Fruit fly (Drosophila melanogaster) whole organism, embryonic: ENCODE measurements around the gene AOX4.

Source experiments
- Abd-B ChIP-seq: fragments of 200-800 bp; sonication (Bioruptor generic); optimal IDR thresholded peaks from 2 replicates; lab custom pipeline; 2018; ENCODE audit warnings: missing biosample characterization, mild to moderate bottlenecking, missing genetic modification characterization, moderate library complexity
- Awh ChIP-seq: fragments of 200-800 bp; sonication (Bioruptor generic); IDR thresholded peaks from 2 replicates; pipeline ENCODE4, ENCODE4 v1.3.6; 2022; ENCODE audit warnings: missing biosample characterization, missing genetic modification characterization
- CG10147 ChIP-seq: fragments of 200-800 bp; sonication (Bioruptor generic); optimal IDR thresholded peaks from 2 replicates; lab custom pipeline; 2019; ENCODE audit warnings: missing biosample characterization, mild to moderate bottlenecking, missing genetic modification characterization, moderate library complexity
- CG11398 ChIP-seq: fragments of 200-800 bp; sonication (Bioruptor generic); optimal IDR thresholded peaks from 2 replicates; lab custom pipeline; 2016; ENCODE audit warnings: missing biosample characterization, missing genetic modification characterization
- CG13624 ChIP-seq: fragments of 200-800 bp; sonication (Bioruptor generic); optimal IDR thresholded peaks from 2 replicates; lab custom pipeline; 2016; ENCODE audit warnings: missing biosample characterization, missing genetic modification characterization
- CG17612 ChIP-seq: fragments of 200-800 bp; sonication (Bioruptor generic); IDR thresholded peaks from 2 replicates; pipeline ENCODE4 v1.3.6; 2022; ENCODE audit warnings: missing biosample characterization, missing genetic modification characterization
- CG18262 ChIP-seq: fragments of 200-800 bp; optimal IDR thresholded peaks from 3 replicates; lab custom pipeline; 2019; ENCODE audit warnings: missing biosample characterization, mild to moderate bottlenecking, missing genetic modification characterization, moderate library complexity
- CG18619 ChIP-seq: fragments of 200-800 bp; sonication (Bioruptor generic); optimal IDR thresholded peaks from 3 replicates; lab custom pipeline; 2017; ENCODE audit warnings: missing biosample characterization, mild to moderate bottlenecking, missing genetic modification characterization
- CG2129 ChIP-seq: fragments of 200-800 bp; sonication (Bioruptor generic); IDR thresholded peaks from 2 replicates; pipeline ENCODE4 v1.3.6; 2022; ENCODE audit warnings: missing biosample characterization, missing genetic modification characterization; ENCODE audit not compliant: partially characterized antibody
- CG2678 ChIP-seq: fragments of 200-800 bp; sonication (Bioruptor generic); optimal IDR thresholded peaks from 3 replicates; lab custom pipeline; 2019; ENCODE audit warnings: missing biosample characterization, mild to moderate bottlenecking, missing genetic modification characterization, moderate library complexity
- CG31441 ChIP-seq: fragments of 200-800 bp; sonication (Bioruptor generic); IDR thresholded peaks from 2 replicates; pipeline ENCODE4 v1.3.6; 2022; ENCODE audit warnings: missing biosample characterization, missing genetic modification characterization
- CG32532 ChIP-seq: fragments of 200-800 bp; sonication (Bioruptor generic); IDR thresholded peaks from 2 replicates; pipeline ENCODE4 v1.3.6; 2022; ENCODE audit warnings: missing biosample characterization, missing genetic modification characterization
- CG3281 ChIP-seq: fragments of 200-800 bp; sonication (Bioruptor generic); optimal IDR thresholded peaks from 3 replicates; lab custom pipeline; 2017; ENCODE audit warnings: missing biosample characterization, mild to moderate bottlenecking, missing genetic modification characterization
- CG3726 ChIP-seq: fragments of 200-800 bp; sonication (Bioruptor generic); IDR thresholded peaks from 3 replicates; pipeline ENCODE4, ENCODE4 v1.3.6; 2022; ENCODE audit warnings: missing biosample characterization, missing genetic modification characterization
- CG5245 ChIP-seq: fragments of 200-800 bp; sonication (Bioruptor generic); optimal IDR thresholded peaks from 3 replicates; lab custom pipeline; 2016; ENCODE audit warnings: missing biosample characterization, missing genetic modification characterization
- CG7357 ChIP-seq: fragments of 200-800 bp; sonication (Bioruptor generic); IDR thresholded peaks from 3 replicates; pipeline ENCODE4 v1.3.6; 2022; ENCODE audit warnings: missing biosample characterization, missing genetic modification characterization
- CG7786 ChIP-seq: fragments of 200-800 bp; sonication (Bioruptor generic); optimal IDR thresholded peaks from 2 replicates; lab custom pipeline; 2016; ENCODE audit warnings: missing biosample characterization, missing genetic modification characterization
- CG9609 ChIP-seq: fragments of 200-800 bp; sonication (Bioruptor generic); optimal IDR thresholded peaks from 3 replicates; lab custom pipeline; 2016; ENCODE audit warnings: missing biosample characterization, missing genetic modification characterization
- CHES-1-like ChIP-seq: fragments of 200-800 bp; sonication (Bioruptor generic); optimal IDR thresholded peaks from 2 replicates; lab custom pipeline; 2016; ENCODE audit warnings: missing biosample characterization, missing genetic modification characterization
- CrebB ChIP-seq: fragments of 200-800 bp; sonication (Bioruptor generic); optimal IDR thresholded peaks from 3 replicates; lab custom pipeline; 2018; ENCODE audit warnings: missing biosample characterization, mild to moderate bottlenecking, missing genetic modification characterization
- Drgx ChIP-seq: fragments of 200-800 bp; sonication (Bioruptor generic); IDR thresholded peaks from 2 replicates; pipeline ENCODE4 v1.3.6; 2022; ENCODE audit warnings: missing biosample characterization, missing genetic modification characterization
- Fer1 ChIP-seq: fragments of 200-800 bp; sonication (Bioruptor generic); optimal IDR thresholded peaks from 2 replicates; lab custom pipeline; 2017; ENCODE audit warnings: missing biosample characterization, mild to moderate bottlenecking, missing genetic modification characterization
- Oli ChIP-seq: fragments of 200-800 bp; sonication (Bioruptor generic); optimal IDR thresholded peaks from 2 replicates; lab custom pipeline; 2018; ENCODE audit warnings: missing biosample characterization, mild to moderate bottlenecking, missing genetic modification characterization, moderate library complexity
- abd-A ChIP-seq: fragments of 200-800 bp; sonication (Bioruptor generic); optimal IDR thresholded peaks from 3 replicates; lab custom pipeline; 2019; ENCODE audit warnings: missing biosample characterization, mild to moderate bottlenecking, missing genetic modification characterization, moderate library complexity
- aop ChIP-seq: fragments of 200-800 bp; sonication (Bioruptor generic); IDR thresholded peaks from 2 replicates; pipeline ENCODE4 v1.3.6; 2022; ENCODE audit warnings: missing biosample characterization, missing genetic modification characterization
- ap ChIP-seq: fragments of 200-800 bp; sonication (Bioruptor generic); IDR thresholded peaks from 2 replicates; pipeline ENCODE4 v1.3.6; 2022; ENCODE audit warnings: missing biosample characterization, missing genetic modification characterization
- croc ChIP-seq: fragments of 200-800 bp; sonication (Bioruptor generic); conservative IDR thresholded peaks from 3 replicates; pipeline ENCODE4 v1.3.6; 2022; ENCODE audit warnings: missing biosample characterization, missing genetic modification characterization
- ems ChIP-seq: fragments of 200-800 bp; sonication (Bioruptor generic); optimal IDR thresholded peaks from 3 replicates; lab custom pipeline; 2016; ENCODE audit warnings: missing biosample characterization, missing genetic modification characterization
- esg ChIP-seq: fragments of 200-800 bp; sonication (Bioruptor generic); conservative IDR thresholded peaks from 2 replicates; pipeline ENCODE4 v1.3.6; 2022; ENCODE audit warnings: missing biosample characterization, missing genetic modification characterization
- eve ChIP-seq, 2 experiments: fragments of >200 bp; optimal IDR thresholded peaks; 2 replicates each; lab custom pipeline; 2017; ENCODE audit warnings: missing biosample characterization in 2 of 2, missing genetic modification characterization in 2 of 2
- ham ChIP-seq: fragments of 200-800 bp; sonication (Bioruptor generic); IDR thresholded peaks from 2 replicates; pipeline ENCODE4 v1.3.6; 2022; ENCODE audit warnings: missing biosample characterization, missing genetic modification characterization
- her ChIP-seq: fragments of 200-800 bp; sonication (Bioruptor generic); optimal IDR thresholded peaks from 2 replicates; lab custom pipeline; 2016; ENCODE audit warnings: missing biosample characterization, missing genetic modification characterization
- insv ChIP-seq, 2 experiments: fragments of 200-800 bp; sonication (Bioruptor generic); optimal IDR thresholded peaks; 3 replicates each; lab custom pipeline; 2016 to 2018; ENCODE audit warnings: missing biosample characterization in 2 of 2, missing genetic modification characterization in 2 of 2
- kay ChIP-seq: fragments of 200-800 bp; sonication (Bioruptor generic); optimal IDR thresholded peaks from 2 replicates; lab custom pipeline; 2016; ENCODE audit warnings: missing biosample characterization, missing genetic modification characterization
- lbe ChIP-seq: fragments of 200-800 bp; sonication (Bioruptor generic); optimal IDR thresholded peaks from 2 replicates; lab custom pipeline; 2016; ENCODE audit warnings: missing biosample characterization, mild to moderate bottlenecking, missing genetic modification characterization
- pho ChIP-seq: fragments of 200-800 bp; sonication (Bioruptor generic); optimal IDR thresholded peaks from 2 replicates; lab custom pipeline; 2016; ENCODE audit warnings: missing biosample characterization, missing genetic modification characterization
- salm ChIP-seq: fragments of 200-800 bp; sonication (Bioruptor generic); optimal IDR thresholded peaks from 2 replicates; lab custom pipeline; 2018; ENCODE audit warnings: missing biosample characterization, mild to moderate bottlenecking, missing genetic modification characterization
- sc ChIP-seq, 3 experiments: fragments of >200 bp in 2 of 3; fragments of 200-800 bp in 1 of 3; sonication (Bioruptor generic) in 1 of 3; optimal IDR thresholded peaks; 2 replicates in 2 of 3; 3 replicates in 1 of 3; lab custom pipeline; 2017; ENCODE audit warnings: mild to moderate bottlenecking in 1 of 3, missing biosample characterization in 1 of 3, missing genetic modification characterization in 1 of 3, missing genetic modification reagents in 1 of 3
- schlank ChIP-seq: fragments of 200-800 bp; sonication (Bioruptor generic); optimal IDR thresholded peaks from 2 replicates; lab custom pipeline; 2018; ENCODE audit warnings: missing biosample characterization, mild to moderate bottlenecking, missing genetic modification characterization
- sens ChIP-seq: fragments of 200-800 bp; sonication (Bioruptor generic); peaks from one replicate; lab custom pipeline; 2016; ENCODE audit warnings: missing biosample characterization, missing genetic modification characterization
- shn ChIP-seq: fragments of 200-800 bp; sonication (Bioruptor generic); optimal IDR thresholded peaks from 3 replicates; lab custom pipeline; 2016; ENCODE audit warnings: missing biosample characterization, missing genetic modification characterization
- unpg ChIP-seq: fragments of 200-800 bp; sonication (Bioruptor generic); optimal IDR thresholded peaks from 3 replicates; lab custom pipeline; 2018; ENCODE audit warnings: missing biosample characterization, mild to moderate bottlenecking, missing genetic modification characterization, moderate library complexity

Gene AOX4

dm6 chr3R:15566948-15567347 is 14.3 kb upstream of the AOX4 start (continued):
- TF ChIP-seq ap (GFP tag; lab: Robert Waterston, UW) (no peak), CG31441 (GFP tag; lab: Robert Waterston, UW) (0 out of 2 replicates have a peak, but pooled peaks have one; percentile 25), CG2678 (tag; lab: Kevin White, UChicago) (peak; percentile 12), esg (GFP tag; lab: Robert Waterston, UW) (no peak), CG17612 (GFP tag; lab: Robert Waterston, UW) (no peak), Oli (tag; lab: Kevin White, UChicago) (peak; percentile 6), CG10147 (GFP tag; lab: Kevin White, UChicago) (no peak), CG7357 (GFP tag; lab: Robert Waterston, UW) (no peak), CG9609 (no peak), sc (optimal IDR thresholded peaks at IDR 0.05; lab: Kevin White, UChicago) (no peak), sc (GFP tag; optimal IDR thresholded peaks at IDR 0.05; lab: Kevin White, UChicago) (no peak), CrebB (tag; lab: Kevin White, UChicago) (no peak), her (no peak), eve (GFP tag; optimal IDR thresholded peaks at IDR 0.05; lab: Kevin White, UChicago) (no peak), CG18262 (tag; lab: Kevin White, UChicago) (peak; percentile 18), CG3281 (GFP tag; lab: Kevin White, UChicago) (no peak), CG18619 (GFP tag; lab: Kevin White, UChicago) (no peak), kay (GFP tag; lab: Kevin White, UChicago) (no peak), abd-A (no peak), Fer1 (GFP tag; lab: Kevin White, UChicago) (no peak), CG5245 (GFP tag; lab: Kevin White, UChicago) (no peak)

- TF ChIP-seq sens (GFP tag; lab: Kevin White, UChicago) (peak; percentile 57), Drgx (GFP tag; lab: Robert Waterston, UW) (peak; percentile 52; the same call in 1 of the 2 replicates), lbe (peak; percentile 14), CG7786 (GFP tag; lab: Kevin White, UChicago) (no peak)
- TF ChIP-seq, all 482 proteins: peak for 3
Observed at dm6 chr3R:15566340-15566739, 13.7 kb upstream of the AOX4 start.

- no peak for TF ChIP-seq salm
- TF ChIP-seq unpg (GFP tag; lab: Kevin White, UChicago), result no peak
- TF ChIP-seq CG3726 (GFP tag; lab: Robert Waterston, UW), result no peak
- no peak for TF ChIP-seq aop (GFP tag; lab: Robert Waterston, UW)
- no peak for TF ChIP-seq CG13624 (GFP tag; lab: Kevin White, UChicago)
- no peak for TF ChIP-seq Abd-B (GFP tag; lab: Kevin White, UChicago)
- TF ChIP-seq CG2129 (GFP tag; lab: Robert Waterston, UW), result no peak
- TF ChIP-seq CG32532 (GFP tag; lab: Robert Waterston, UW), result no peak
- no peak for TF ChIP-seq schlank
- TF ChIP-seq Awh (GFP tag; lab: Robert Waterston, UW), result no peak
- TF ChIP-seq insv (GFP tag; optimal IDR thresholded peaks at IDR 0.05; lab: Kevin White, UChicago), result no peak
- TF ChIP-seq CG11398 (GFP tag; lab: Kevin White, UChicago), result no peak
- TF ChIP-seq CHES-1-like, result no peak
- TF ChIP-seq ham (GFP tag; lab: Robert Waterston, UW), result no peak
- no peak for TF ChIP-seq pho (GFP tag; lab: Kevin White, UChicago)
- no peak for TF ChIP-seq ems (GFP tag; lab: Kevin White, UChicago)
- no peak for TF ChIP-seq croc (GFP tag; lab: Robert Waterston, UW)
- TF ChIP-seq shn (GFP tag; lab: Kevin White, UChicago), result no peak
Observed at dm6 chr3R:15557308-15557707, 4.7 kb upstream of the AOX4 start.
